Fruit fly (Drosophila melanogaster): ENCODE results near the gene Oseg4.

- TF ChIP-seq D (optimal IDR thresholded peaks at IDR 0.05), result no peak
- no peak for TF ChIP-seq D (GFP tag; optimal IDR thresholded peaks at IDR 0.05)
- TF ChIP-seq chif (GFP tag; optimal IDR thresholded peaks at IDR 0.05), result peak; percentile 44 to 61
Observed at dm6 chr3L:1740129-1740975, 4.8 kb upstream of the Oseg4 start.
